Worm (Caenorhabditis elegans): ENCODE measurements around the gene ptl-1.

DNA sequence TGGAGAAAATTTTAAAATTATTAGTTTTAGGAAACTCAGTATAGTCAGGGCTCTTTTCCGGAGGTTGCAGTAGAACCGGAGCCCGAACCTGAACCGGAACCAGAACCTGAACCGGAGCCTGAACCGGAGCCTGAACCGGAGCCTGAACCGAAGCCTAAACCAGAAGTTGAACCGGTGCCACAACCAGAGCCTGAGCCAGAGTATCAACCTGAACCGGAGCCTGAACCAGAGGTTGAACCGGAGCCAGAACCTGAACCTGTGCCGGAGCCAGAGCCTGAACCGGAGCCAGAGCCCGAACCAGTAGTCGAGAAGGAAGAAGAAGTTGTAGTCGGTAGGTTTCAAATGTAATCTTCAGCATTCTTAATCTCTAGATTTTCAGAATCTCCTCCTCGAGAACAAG, 3.5 kb downstream of the ptl-1 start:
- TF ChIP-seq ama-1 (optimal IDR thresholded peaks at IDR 0.05): no peak
- no peak for TF ChIP-seq flt-1 (GFP tag; IDR thresholded peaks at IDR 0.05)
- no peak for TF ChIP-seq hmbx-1 (tag; optimal IDR thresholded peaks at IDR 0.05)

All from whole organism, early embryonic.